Worm (Caenorhabditis elegans) whole organism, L4/young adult: ENCODE data around the gene F58B4.5.
A peak's percentile ranks its signal among the peaks of the same experiment; 100 is the strongest.

Experiments used
- W03F9.2 ChIP-seq: fragments of 150-350 bp; optimal IDR thresholded peaks from 2 replicates; lab custom pipeline; 2014; ENCODE audit warnings: missing biosample characterization, missing genetic modification characterization
- dao-5 ChIP-seq: sonication (generic microtip); optimal IDR thresholded peaks from 2 replicates; lab custom pipeline; 2016; ENCODE audit warnings: missing genotype, missing genetic modification characterization, moderate library complexity, missing compliant biosample characterization
- him-1 ChIP-seq: sonication (generic microtip); optimal IDR thresholded peaks from 2 replicates; lab custom pipeline; 2016; ENCODE audit warnings: missing genotype, missing genetic modification reagents, missing genetic modification characterization, missing compliant biosample characterization

F58B4.5 gene

DNA sequence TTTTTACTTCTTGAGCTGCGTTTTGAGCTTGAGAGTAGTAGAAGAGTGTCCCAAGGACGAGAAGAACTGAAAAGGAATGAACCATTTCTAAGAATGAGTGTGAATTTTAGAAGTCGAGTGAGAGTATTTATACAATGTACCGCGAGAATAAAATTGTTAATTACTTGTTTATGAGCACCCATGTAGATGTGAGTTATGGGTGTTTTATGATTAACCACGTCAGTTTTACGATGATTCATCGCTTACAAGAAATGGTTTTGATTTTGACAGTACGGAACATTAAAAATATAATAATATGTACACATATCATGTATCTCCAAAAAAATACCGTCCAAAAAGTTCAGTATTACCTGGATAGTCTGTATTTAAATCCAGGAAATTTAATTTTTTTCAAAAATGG is 21.8 kb downstream of the F58B4.5 start, which contains the start of gene clec-221:
Gene clec-221 (minus strand): TSS at position 101 of the 400 bp plus-strand sequence.
- no peak for TF ChIP-seq him-1 (tag; lab: Kevin White, UChicago)
- TF ChIP-seq dao-5 (tag; lab: Kevin White, UChicago), result no peak
- no peak for TF ChIP-seq W03F9.2 (tag; lab: Kevin White, UChicago)

DNA sequence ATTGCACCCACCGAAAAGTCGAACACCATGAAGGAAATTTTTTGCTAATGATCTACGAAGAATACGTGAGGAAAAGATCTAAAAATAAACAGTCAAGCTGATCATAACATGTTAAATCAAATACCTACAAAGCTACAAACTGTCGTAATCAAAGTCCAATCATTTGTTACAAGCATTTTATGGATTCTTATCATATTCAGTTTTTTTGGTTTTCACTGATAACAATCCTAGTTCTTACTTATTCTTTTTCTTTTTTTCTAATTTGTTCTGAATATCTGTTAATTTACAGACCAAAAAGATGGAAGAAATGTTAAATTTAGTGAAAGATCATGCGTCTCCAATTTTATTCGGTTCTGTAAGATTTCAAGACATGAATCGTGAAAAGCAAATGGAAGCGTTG is 22.3 kb downstream of the F58B4.5 start, which contains the start of gene F17C11.6:
Gene F17C11.6 (plus strand): TSS at position 290 of the 400 bp plus-strand sequence.
- no peak for TF ChIP-seq him-1 (tag; lab: Kevin White, UChicago)
- TF ChIP-seq W03F9.2 (tag; lab: Kevin White, UChicago), result no peak
- no peak for TF ChIP-seq dao-5 (tag; lab: Kevin White, UChicago)

DNA sequence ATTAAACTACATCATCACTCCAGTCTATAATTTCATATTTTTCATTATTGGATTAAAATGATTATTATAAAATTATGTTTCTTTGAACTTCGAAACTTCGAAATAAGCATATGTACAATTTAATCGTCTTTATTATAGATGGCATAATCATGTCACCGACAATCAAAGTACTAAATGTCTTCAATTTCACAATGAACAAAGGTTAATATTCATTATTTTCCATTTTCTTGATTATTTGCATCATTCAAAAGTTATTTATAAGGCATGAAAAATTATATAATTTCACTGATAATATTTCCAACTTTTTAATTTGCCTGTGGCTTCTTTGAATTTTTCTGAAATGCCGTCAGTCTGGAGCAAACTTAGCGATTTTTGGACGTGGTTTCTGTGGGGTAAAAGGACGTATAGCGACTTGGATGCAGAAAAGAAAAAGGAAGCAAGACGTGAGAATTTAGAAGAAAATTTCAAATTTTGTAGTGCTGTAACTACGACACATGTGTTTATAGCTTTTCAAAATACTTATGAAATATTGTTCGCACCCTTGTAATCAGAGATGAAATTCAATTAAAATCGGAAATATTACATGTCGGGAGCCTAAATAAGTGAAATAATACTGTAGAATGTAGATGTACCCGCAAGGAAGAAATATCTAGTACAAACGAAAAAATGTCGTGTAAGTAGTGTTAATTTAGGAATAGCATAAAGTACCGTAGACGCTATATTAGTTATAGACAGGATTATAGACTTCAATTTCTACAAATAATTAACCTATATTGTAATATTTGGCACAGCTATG is 23.4 kb downstream of the F58B4.5 start, which contains the start of gene F17C11.13:
Gene F17C11.13 (plus strand): TSS at position 243 of the 796 bp plus-strand sequence.
- TF ChIP-seq W03F9.2 (tag; lab: Kevin White, UChicago) (no peak), dao-5 (tag; lab: Kevin White, UChicago) (no peak), him-1 (tag; lab: Kevin White, UChicago) (no peak)

DNA sequence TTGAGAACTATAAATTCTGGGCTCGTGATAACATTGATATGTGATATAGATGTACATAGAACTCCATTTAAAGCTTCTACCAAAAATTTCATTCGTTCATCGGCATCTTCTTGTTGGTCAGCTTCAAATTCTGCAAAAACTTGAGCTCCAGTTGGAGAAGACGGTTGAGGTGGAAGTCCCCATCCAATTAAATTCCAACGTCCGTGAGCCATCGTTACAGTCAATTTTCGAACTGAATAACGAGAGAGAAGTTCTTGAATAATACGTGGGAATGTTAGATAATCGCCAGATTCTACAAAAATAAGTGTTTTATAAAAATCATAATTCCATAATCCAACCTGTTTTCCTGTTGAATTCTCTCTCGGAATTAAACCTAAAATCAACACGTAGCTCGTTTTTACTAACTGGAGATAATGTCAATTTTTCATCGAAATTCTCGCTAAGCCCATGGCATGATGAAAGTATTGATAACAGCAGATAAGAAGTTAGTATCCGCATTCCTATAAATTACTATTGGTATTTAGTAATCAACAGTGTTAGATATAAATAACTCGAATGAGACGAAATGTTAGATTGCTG is 25.9 kb downstream of the F58B4.5 start, which contains the start of gene pigt-1:
Gene pigt-1 (minus strand): TSS at position 500 of the 579 bp plus-strand sequence.
- TF ChIP-seq dao-5 (tag; lab: Kevin White, UChicago) (no peak), W03F9.2 (tag; lab: Kevin White, UChicago) (peak; percentile 11)

DNA sequence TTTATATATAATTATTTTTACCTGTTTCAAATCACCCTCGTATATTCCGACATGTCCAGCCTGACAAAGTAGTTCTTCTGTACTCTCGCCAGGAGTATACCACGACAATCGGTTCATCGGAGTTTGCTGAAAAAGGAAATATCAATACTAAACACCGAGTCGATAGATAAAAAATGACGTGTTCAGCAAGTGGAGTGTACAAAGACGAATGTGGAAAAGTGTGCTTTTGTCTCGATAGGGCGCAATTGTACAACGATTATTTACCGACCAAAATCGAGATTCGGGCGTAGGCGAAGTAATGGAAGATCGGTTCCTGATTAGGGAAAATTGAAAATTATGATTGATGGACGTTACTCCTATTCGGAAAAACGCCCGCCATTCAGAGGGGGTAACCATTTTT is 28.1 kb downstream of the F58B4.5 start, which contains the start of gene vps-36:
Gene vps-36 (minus strand): TSS at position 126 of the 400 bp plus-strand sequence.
- TF ChIP-seq W03F9.2 (tag; lab: Kevin White, UChicago) (no peak), dao-5 (tag; lab: Kevin White, UChicago) (no peak)

DNA sequence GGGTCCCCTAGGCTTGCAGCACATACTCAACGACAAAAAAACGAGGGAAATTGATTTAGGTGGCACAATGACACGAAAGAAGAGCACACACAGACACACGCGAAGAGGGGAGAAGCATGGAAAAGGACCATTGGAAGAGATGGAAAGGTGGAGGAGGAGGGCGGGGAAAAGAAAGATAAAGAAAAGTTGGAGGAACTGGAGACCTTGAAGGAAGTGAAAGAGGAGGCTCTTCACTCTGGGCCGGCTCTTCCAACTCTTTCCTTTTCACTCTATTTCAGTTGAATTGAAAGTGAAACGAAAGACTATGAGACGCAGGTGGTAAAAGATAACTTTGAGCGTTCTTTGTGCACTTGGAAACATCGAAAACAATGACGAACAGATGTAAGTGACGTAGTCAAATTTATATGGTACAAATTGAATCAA is 29.0 kb downstream of the F58B4.5 start:
- TF ChIP-seq W03F9.2 (tag; lab: Kevin White, UChicago) (peak; percentile 42), him-1 (tag; lab: Kevin White, UChicago) (peak; percentile 73), dao-5 (tag; lab: Kevin White, UChicago) (no peak)

DNA sequence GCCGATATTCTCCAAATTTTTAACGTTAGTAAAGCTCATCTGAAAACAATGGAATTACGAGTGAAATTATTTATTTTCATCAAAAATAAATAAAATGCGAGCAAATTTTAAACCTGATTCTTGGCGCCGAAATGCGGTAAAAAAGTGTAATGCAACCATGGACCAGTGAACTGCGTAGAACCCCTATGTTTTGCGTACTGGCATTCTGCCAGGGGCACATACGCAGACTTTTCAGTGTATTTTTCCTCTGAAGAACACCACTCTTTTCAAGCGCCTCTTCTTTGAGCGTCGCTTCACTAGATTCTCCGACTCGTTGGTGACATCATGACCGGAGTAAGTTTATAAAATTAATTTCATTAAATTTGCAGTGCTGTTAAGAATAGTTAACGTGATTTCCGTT is 33.0 kb downstream of the F58B4.5 start, which contains the start of the genes ctf-4 and eef-1G:
Gene ctf-4 (minus strand): TSS at position 39 of the 400 bp plus-strand sequence.
Gene eef-1G (plus strand): TSS at position 219 of the 400 bp plus-strand sequence.
- TF ChIP-seq dao-5 (tag; lab: Kevin White, UChicago), result no peak
- peak; percentile 97 for TF ChIP-seq W03F9.2 (tag; lab: Kevin White, UChicago)
- TF ChIP-seq him-1 (tag; lab: Kevin White, UChicago), result peak; percentile 89

DNA sequence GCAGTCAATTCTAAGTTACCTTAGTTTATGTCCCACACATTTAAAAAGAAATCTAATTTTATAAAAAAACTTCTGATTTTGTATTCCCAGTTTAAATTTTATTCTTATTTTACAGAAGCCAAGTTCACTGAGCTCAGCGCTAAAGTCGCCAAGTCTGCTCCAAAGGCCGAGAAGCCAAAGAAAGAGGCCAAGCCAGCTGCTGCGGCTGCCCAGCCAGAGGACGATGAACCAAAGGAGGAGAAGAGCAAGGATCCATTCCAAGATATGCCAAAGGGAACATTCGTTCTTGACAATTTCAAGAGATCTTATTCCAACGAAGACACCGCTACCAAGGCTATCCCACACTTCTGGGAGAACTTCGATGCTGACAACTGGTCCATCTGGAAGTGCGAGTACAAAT is 34.4 kb downstream of the F58B4.5 start:
- TF ChIP-seq W03F9.2 (tag; lab: Kevin White, UChicago), result no peak
- TF ChIP-seq dao-5 (tag; lab: Kevin White, UChicago), result no peak
- no peak for TF ChIP-seq him-1 (tag; lab: Kevin White, UChicago)

DNA sequence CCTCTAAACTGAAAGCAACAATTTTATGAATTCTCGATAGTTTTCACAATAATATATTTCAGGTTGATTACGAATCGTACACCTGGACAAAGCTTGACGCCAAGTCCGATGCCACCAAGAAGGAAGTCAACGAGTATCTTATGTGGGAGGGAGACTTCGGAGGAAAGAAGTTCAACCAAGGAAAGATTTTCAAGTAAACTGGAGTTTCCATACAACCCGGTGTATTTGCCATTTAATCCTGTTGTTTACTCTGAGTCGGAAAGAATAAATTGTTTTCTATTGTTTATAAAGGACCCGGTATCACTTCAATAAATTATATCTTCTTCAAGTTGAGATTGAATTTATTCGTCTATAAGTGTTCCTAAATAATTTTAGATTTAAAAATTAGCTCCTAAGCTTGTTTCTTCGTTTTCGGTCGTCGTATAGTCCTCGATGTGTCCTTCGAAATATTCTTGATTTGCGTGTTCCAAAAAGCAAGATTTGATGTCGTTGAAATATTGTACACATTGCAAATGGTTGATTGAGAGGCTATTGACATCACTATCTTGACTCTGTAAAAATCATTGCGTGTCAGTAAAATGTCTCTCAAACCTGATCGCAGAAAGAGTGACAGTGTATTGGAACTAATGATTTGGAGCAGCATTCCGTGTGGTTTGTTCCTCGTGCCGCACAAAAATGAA is 35.2 kb downstream of the F58B4.5 start:
- TF ChIP-seq dao-5 (tag; lab: Kevin White, UChicago) (no peak), him-1 (tag; lab: Kevin White, UChicago) (no peak), W03F9.2 (tag; lab: Kevin White, UChicago) (no peak)

DNA sequence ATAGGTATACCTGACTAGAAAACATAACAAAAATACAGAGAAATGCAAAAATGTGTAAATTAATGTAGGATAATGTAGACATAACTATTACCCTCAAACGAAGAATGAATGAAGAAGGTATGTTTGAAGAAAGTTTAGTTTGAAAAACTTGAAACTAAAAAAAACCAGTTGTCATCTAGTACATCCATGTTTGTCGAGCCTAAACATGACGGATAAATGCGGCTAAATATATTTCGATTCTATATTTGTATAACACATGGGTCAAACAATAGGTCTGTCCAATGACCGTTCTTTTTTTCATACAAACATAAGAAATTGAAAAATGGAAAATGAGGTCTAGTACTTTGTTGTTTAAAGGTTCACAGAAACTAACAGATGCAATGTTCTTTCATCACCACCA is 37.6 kb downstream of the F58B4.5 start, which contains the start of gene F17C11.22:
Gene F17C11.22 (minus strand): TSS at position 101 of the 400 bp plus-strand sequence.
- TF ChIP-seq dao-5 (tag; lab: Kevin White, UChicago), result no peak
- TF ChIP-seq him-1 (tag; lab: Kevin White, UChicago), result no peak
- no peak for TF ChIP-seq W03F9.2 (tag; lab: Kevin White, UChicago)

DNA sequence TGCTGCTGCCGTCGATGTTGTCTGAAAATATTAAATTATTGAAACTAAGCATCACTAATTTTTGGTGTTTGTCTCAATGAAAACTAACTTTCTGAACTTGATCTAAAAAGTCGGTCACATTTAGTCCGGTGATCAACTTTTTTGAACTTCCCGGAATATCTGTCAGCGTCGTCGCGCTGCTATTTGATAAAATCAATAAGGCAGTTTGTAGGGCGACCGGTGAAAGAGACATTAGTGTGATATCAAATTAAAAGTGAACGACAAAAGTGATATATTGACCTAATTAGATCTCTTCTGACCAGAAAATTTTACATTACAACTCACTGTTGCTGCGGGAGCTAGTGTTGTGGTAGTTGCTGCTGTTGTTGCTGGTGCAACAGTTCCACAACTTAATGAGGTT is 38.4 kb downstream of the F58B4.5 start:
- TF ChIP-seq W03F9.2 (tag; lab: Kevin White, UChicago) (no peak), dao-5 (tag; lab: Kevin White, UChicago) (no peak), him-1 (tag; lab: Kevin White, UChicago) (no peak)

DNA sequence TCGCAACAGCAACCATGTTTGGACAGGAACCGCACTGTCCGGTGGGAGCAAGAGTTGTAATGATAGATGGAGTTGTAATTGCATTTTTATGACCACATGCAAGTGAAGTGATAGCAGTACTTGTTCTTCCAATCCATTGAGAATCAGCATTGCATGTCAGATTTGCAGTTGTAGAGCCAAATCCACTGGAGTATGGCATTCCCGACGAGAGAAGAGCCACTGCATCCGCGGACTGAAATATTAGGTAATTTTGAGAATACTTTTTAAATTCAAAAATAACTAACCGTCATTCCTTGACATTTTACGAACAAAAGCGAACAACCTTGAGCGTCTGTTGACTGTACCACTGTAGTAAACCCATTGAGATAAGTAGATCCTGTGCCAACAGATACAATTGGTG is 42.6 kb downstream of the F58B4.5 start:
- TF ChIP-seq him-1 (tag; lab: Kevin White, UChicago), result no peak
- no peak for TF ChIP-seq W03F9.2 (tag; lab: Kevin White, UChicago)
- no peak for TF ChIP-seq dao-5 (tag; lab: Kevin White, UChicago)
